Worm (Caenorhabditis elegans) whole organism, L2 larva: ENCODE data around the gene F11D5.5.

Source experiments
- F13H6.1 ChIP-seq: sonication (generic microtip); optimal IDR thresholded peaks from 2 replicates; lab custom pipeline; 2016; ENCODE audit warnings: missing genetic modification characterization, missing compliant biosample characterization
- R02D3.7 ChIP-seq: fragments of 150-350 bp; optimal IDR thresholded peaks from 2 replicates; lab custom pipeline; 2014; ENCODE audit warnings: missing biosample characterization, missing genetic modification characterization
- ZK546.5 ChIP-seq: sonication (generic microtip); optimal IDR thresholded peaks from 2 replicates; lab custom pipeline; 2017; ENCODE audit warnings: missing biosample characterization, missing genetic modification characterization
- elt-1 ChIP-seq: fragments of 150-350 bp; optimal IDR thresholded peaks from 2 replicates; lab custom pipeline; 2014; ENCODE audit warnings: missing biosample characterization, missing genetic modification characterization
- lin-39 ChIP-seq: fragments of 150-350 bp; optimal IDR thresholded peaks from 2 replicates; lab custom pipeline; 2014; ENCODE audit warnings: missing biosample characterization, missing genetic modification reagents, missing genetic modification characterization
- nhr-10 ChIP-seq: sonication (generic microtip); optimal IDR thresholded peaks from 2 replicates; lab custom pipeline; 2017; ENCODE audit warnings: missing biosample characterization, missing genetic modification characterization
- nhr-11 ChIP-seq: fragments of 150-350 bp; optimal IDR thresholded peaks from 2 replicates; lab custom pipeline; 2014; ENCODE audit warnings: missing biosample characterization, missing genetic modification characterization
- nhr-23 ChIP-seq: fragments of 150-350 bp; optimal IDR thresholded peaks from 2 replicates; lab custom pipeline; 2014; ENCODE audit warnings: missing biosample characterization, missing genetic modification reagents, missing genetic modification characterization
- nhr-237 ChIP-seq: fragments of 150-350 bp; optimal IDR thresholded peaks from 2 replicates; lab custom pipeline; 2014; ENCODE audit warnings: missing biosample characterization, missing genetic modification characterization
- nhr-25 ChIP-seq: fragments of 150-350 bp; sonication (generic microtip); optimal IDR thresholded peaks from 3 replicates; lab custom pipeline; 2014; ENCODE audit warnings: missing biosample characterization, missing genetic modification characterization
- skn-1 ChIP-seq: sonication (generic microtip); optimal IDR thresholded peaks from 2 replicates; lab custom pipeline; 2017; ENCODE audit warnings: missing biosample characterization, missing genetic modification characterization
- snpc-4 ChIP-seq: fragments of 150-350 bp; optimal IDR thresholded peaks from 2 replicates; lab custom pipeline; 2014; ENCODE audit warnings: missing biosample characterization, missing genetic modification characterization
- ztf-11 ChIP-seq: sonication (generic microtip); optimal IDR thresholded peaks from 2 replicates; lab custom pipeline; 2017; ENCODE audit warnings: missing biosample characterization, missing genetic modification characterization

DNA sequence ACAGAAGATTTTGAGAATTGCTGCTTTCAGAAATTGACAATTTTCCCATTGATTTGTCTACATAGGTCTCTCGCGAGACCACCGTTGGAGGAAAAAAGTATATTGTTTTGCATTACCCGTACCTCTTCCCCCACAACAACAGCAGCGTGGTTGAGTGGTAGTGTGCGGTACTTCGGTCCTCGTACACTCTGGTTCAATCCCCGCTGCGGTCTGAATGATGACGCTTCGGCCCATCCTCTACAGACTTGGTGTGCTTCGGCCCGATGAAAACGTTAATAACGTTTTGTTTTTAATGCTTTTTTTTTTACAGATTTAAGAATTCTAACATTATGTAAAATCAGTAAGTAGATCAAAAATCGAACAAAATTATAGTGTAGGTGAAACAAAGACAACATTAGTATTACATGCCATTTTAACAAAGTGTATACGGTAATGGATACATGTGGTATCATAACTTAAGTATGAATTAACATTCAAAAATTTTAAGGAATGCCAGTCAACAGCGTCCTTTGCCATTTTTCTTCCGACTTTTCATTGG, 46.1 kb downstream of the F11D5.5 start, which contains the start of gene ZK816.3:
- TF ChIP-seq nhr-11 (tag; lab: Kevin White, UChicago) (no peak), skn-1 (no peak), nhr-25 (tag; lab: Kevin White, UChicago) (no peak), nhr-23 (no peak), nhr-10 (tag; lab: Kevin White, UChicago) (no peak), nhr-237 (tag; lab: Kevin White, UChicago) (no peak), elt-1 (tag; lab: Kevin White, UChicago) (no peak), lin-39 (no peak), ZK546.5 (no peak), ztf-11 (tag; lab: Kevin White, UChicago) (no peak), snpc-4 (tag; lab: Kevin White, UChicago) (no peak), F13H6.1 (no peak), R02D3.7 (tag; lab: Kevin White, UChicago) (no peak)
